Fruit fly (Drosophila melanogaster) whole organism, prepupa: ENCODE measurements around the gene GstD8.

Experiments
- CG11294 ChIP-seq: fragments of 200-800 bp; sonication (Bioruptor generic); IDR thresholded peaks from 2 replicates; pipeline ENCODE4 v1.3.6; 2022; ENCODE audit warnings: missing biosample characterization, missing genetic modification characterization
- CG4318 ChIP-seq: fragments of 200-800 bp; sonication (Bioruptor generic); optimal IDR thresholded peaks from 3 replicates; lab custom pipeline; 2017; ENCODE audit warnings: missing biosample characterization, mild to moderate bottlenecking, missing genetic modification characterization
- CG8319 ChIP-seq: fragments of 200-800 bp; sonication (Bioruptor generic); optimal IDR thresholded peaks from 3 replicates; lab custom pipeline; 2016; ENCODE audit warnings: missing biosample characterization, missing genetic modification characterization
- CG9139 ChIP-seq: fragments of 200-800 bp; sonication (Bioruptor generic); optimal IDR thresholded peaks from 3 replicates; lab custom pipeline; 2017; ENCODE audit warnings: missing biosample characterization, mild to moderate bottlenecking, missing genetic modification characterization
- Met ChIP-seq: fragments of 200-800 bp; sonication (Bioruptor generic); optimal IDR thresholded peaks from 3 replicates; lab custom pipeline; 2016; ENCODE audit warnings: missing biosample characterization, missing genetic modification characterization
- Sox102F ChIP-seq: fragments of 200-800 bp; sonication (Bioruptor generic); optimal IDR thresholded peaks from 2 replicates; lab custom pipeline; 2016; ENCODE audit warnings: missing biosample characterization, mild to moderate bottlenecking, missing genetic modification characterization
- acj6 ChIP-seq: fragments of 200-800 bp; sonication (Bioruptor generic); optimal IDR thresholded peaks from 3 replicates; lab custom pipeline; 2016; ENCODE audit warnings: missing biosample characterization, missing genetic modification characterization
- ss ChIP-seq, 2 experiments: fragments of 200-800 bp; sonication (Bioruptor generic); optimal IDR thresholded peaks; 2 replicates in 1 of 2; 3 replicates in 1 of 2; lab custom pipeline; 2017 to 2018; ENCODE audit warnings: mild to moderate bottlenecking in 2 of 2, missing biosample characterization in 2 of 2, missing genetic modification characterization in 2 of 2, moderate library complexity in 1 of 2
- topi ChIP-seq: fragments of 200-800 bp; sonication (Bioruptor generic); optimal IDR thresholded peaks from 3 replicates; lab custom pipeline; 2016; ENCODE audit warnings: missing biosample characterization, missing genetic modification characterization

- no peak for TF ChIP-seq CG8319
- TF ChIP-seq topi, result no peak
- no peak for TF ChIP-seq ss (GFP tag; optimal IDR thresholded peaks at IDR 0.05; lab: Kevin White, UChicago)
- no peak for TF ChIP-seq Met
- no peak for TF ChIP-seq Sox102F (GFP tag; lab: Kevin White, UChicago)
- no peak for TF ChIP-seq acj6
- no peak for TF ChIP-seq CG9139 (GFP tag; lab: Kevin White, UChicago)
- no peak for TF ChIP-seq CG11294 (GFP tag; lab: Robert Waterston, UW)
- TF ChIP-seq CG4318, result no peak
Observed at dm6 chr3R:12372800-12373199, 7.0 kb upstream of the GstD8 start, which contains the start of gene GstD3.
